Worm (Caenorhabditis elegans) whole organism, mixed stage, embryonic: ENCODE data around the gene srlf-32.

ENCODE experiments used
- M03D4.4 ChIP-seq: sonication (generic microtip); optimal IDR thresholded peaks from 2 replicates; lab custom pipeline; 2017; ENCODE audit warnings: mild to moderate bottlenecking, missing genetic modification characterization, missing compliant biosample characterization
- bed-3 ChIP-seq: fragments of 200-800 bp; sonication (Bioruptor generic); optimal IDR thresholded peaks from 3 replicates; lab custom pipeline; 2018; ENCODE audit warnings: mild to moderate bottlenecking, missing genetic modification characterization, moderate library complexity, missing compliant biosample characterization
- blmp-1 ChIP-seq: fragments of 150-350 bp; optimal IDR thresholded peaks from 2 replicates; lab custom pipeline; 2014; ENCODE audit warnings: missing biosample characterization, missing genetic modification characterization
- ceh-39 ChIP-seq: fragments of 150-350 bp; optimal IDR thresholded peaks from 2 replicates; lab custom pipeline; 2014; ENCODE audit warnings: missing biosample characterization, missing genetic modification characterization
- ceh-43 ChIP-seq: fragments of 200-800 bp; sonication (Bioruptor generic); optimal IDR thresholded peaks from 2 replicates; lab custom pipeline; 2018; ENCODE audit warnings: mild to moderate bottlenecking, missing genetic modification characterization, moderate library complexity, missing compliant biosample characterization
- ceh-83 ChIP-seq: fragments of 200-800 bp; sonication (Bioruptor generic); optimal IDR thresholded peaks from 2 replicates; lab custom pipeline; 2018; ENCODE audit warnings: mild to moderate bottlenecking, missing genetic modification characterization, missing compliant biosample characterization
- ces-1 ChIP-seq: fragments of 150-350 bp; optimal IDR thresholded peaks from 2 replicates; lab custom pipeline; 2014; ENCODE audit warnings: missing biosample characterization, missing genetic modification reagents, missing genetic modification characterization
- cnd-1 ChIP-seq: fragments of 200-800 bp; sonication (Bioruptor generic); optimal IDR thresholded peaks from 2 replicates; lab custom pipeline; 2018; ENCODE audit warnings: mild to moderate bottlenecking, missing genetic modification characterization, missing compliant biosample characterization
- drap-1 ChIP-seq: fragments of 200-800 bp; sonication (Bioruptor generic); optimal IDR thresholded peaks from 3 replicates; lab custom pipeline; 2018; ENCODE audit warnings: mild to moderate bottlenecking, missing genetic modification characterization, missing compliant biosample characterization
- elt-1 ChIP-seq: sonication (generic microtip); optimal IDR thresholded peaks from 2 replicates; lab custom pipeline; 2017; ENCODE audit warnings: missing genetic modification characterization, mild to moderate bottlenecking, missing compliant biosample characterization, antibody characterized with exemption, moderate library complexity, borderline replicate concordance; ENCODE audit not compliant: insufficient read depth
- elt-3 ChIP-seq: fragments of 150-350 bp; optimal IDR thresholded peaks from 2 replicates; lab custom pipeline; 2014; ENCODE audit warnings: missing biosample characterization, missing genetic modification characterization
- flh-1 ChIP-seq: fragments of 200-800 bp; sonication (Bioruptor generic); optimal IDR thresholded peaks from 2 replicates; lab custom pipeline; 2018; ENCODE audit warnings: mild to moderate bottlenecking, missing genetic modification characterization, moderate library complexity, missing compliant biosample characterization
- ham-2 ChIP-seq: fragments of 200-800 bp; sonication (Bioruptor generic); optimal IDR thresholded peaks from 2 replicates; lab custom pipeline; 2018; ENCODE audit warnings: mild to moderate bottlenecking, missing genetic modification characterization, missing compliant biosample characterization
- hlh-1 ChIP-seq: fragments of 150-350 bp; optimal IDR thresholded peaks from 2 replicates; lab custom pipeline; 2014; ENCODE audit warnings: missing biosample characterization, missing genetic modification reagents, missing genetic modification characterization
- lin-13 ChIP-seq: fragments of 150-350 bp; optimal IDR thresholded peaks from 2 replicates; lab custom pipeline; 2014; ENCODE audit warnings: missing biosample characterization, missing genetic modification characterization
- lin-32 ChIP-seq: fragments of 200-800 bp; sonication (Bioruptor generic); optimal IDR thresholded peaks from 2 replicates; lab custom pipeline; 2018; ENCODE audit warnings: mild to moderate bottlenecking, missing genetic modification characterization, missing compliant biosample characterization
- lsy-2 ChIP-seq: fragments of 150-350 bp; optimal IDR thresholded peaks from 2 replicates; lab custom pipeline; 2014; ENCODE audit warnings: missing biosample characterization, missing genetic modification characterization
- mab-5 ChIP-seq: fragments of 150-350 bp; optimal IDR thresholded peaks from 2 replicates; lab custom pipeline; 2014; ENCODE audit warnings: missing biosample characterization, missing genetic modification characterization
- mep-1 ChIP-seq: fragments of 150-350 bp; optimal IDR thresholded peaks from 2 replicates; lab custom pipeline; 2017; ENCODE audit warnings: missing biosample characterization, missing genetic modification reagents, missing genetic modification characterization, inconsistent platforms
- mls-2 ChIP-seq: sonication (generic microtip); optimal IDR thresholded peaks from 2 replicates; lab custom pipeline; 2016; ENCODE audit warnings: mild to moderate bottlenecking, missing genetic modification characterization, moderate library complexity, missing compliant biosample characterization
- nhr-12 ChIP-seq: fragments of 150-350 bp; optimal IDR thresholded peaks from 2 replicates; lab custom pipeline; 2014; ENCODE audit warnings: missing biosample characterization, missing genetic modification characterization
- nhr-2 ChIP-seq: fragments of 150-350 bp; optimal IDR thresholded peaks from 2 replicates; lab custom pipeline; 2014; ENCODE audit warnings: missing biosample characterization, missing genetic modification characterization
- nhr-237 ChIP-seq: fragments of 150-350 bp; optimal IDR thresholded peaks from 2 replicates; lab custom pipeline; 2014; ENCODE audit warnings: missing biosample characterization, missing genetic modification characterization
- nhr-28 ChIP-seq: fragments of 150-350 bp; optimal IDR thresholded peaks from 2 replicates; lab custom pipeline; 2014; ENCODE audit warnings: missing biosample characterization, missing genetic modification characterization
- nhr-76 ChIP-seq: sonication (generic microtip); optimal IDR thresholded peaks from 2 replicates; lab custom pipeline; 2017; ENCODE audit warnings: missing biosample characterization, missing genetic modification characterization
- pha-4 ChIP-seq: fragments of 150-350 bp; optimal IDR thresholded peaks from 2 replicates; lab custom pipeline; 2018; ENCODE audit warnings: missing biosample characterization, missing genetic modification reagents, missing genetic modification characterization
- sem-2 ChIP-seq: fragments of 200-800 bp; sonication (Bioruptor generic); optimal IDR thresholded peaks from 2 replicates; lab custom pipeline; 2018; ENCODE audit warnings: mild to moderate bottlenecking, missing genetic modification characterization, missing compliant biosample characterization
- snpc-4 ChIP-seq: fragments of 150-350 bp; optimal IDR thresholded peaks from 2 replicates; lab custom pipeline; 2014; ENCODE audit warnings: missing biosample characterization, missing genetic modification characterization
- sptf-1 ChIP-seq: sonication (generic microtip); optimal IDR thresholded peaks from 2 replicates; lab custom pipeline; 2017; ENCODE audit warnings: mild to moderate bottlenecking, missing genetic modification characterization, moderate library complexity, missing compliant biosample characterization
- tbx-8 ChIP-seq: fragments of 200-800 bp; sonication (Bioruptor generic); optimal IDR thresholded peaks from 2 replicates; lab custom pipeline; 2018; ENCODE audit warnings: mild to moderate bottlenecking, missing genetic modification characterization, moderate library complexity, missing compliant biosample characterization
- unc-120 ChIP-seq: sonication (generic microtip); optimal IDR thresholded peaks from 2 replicates; lab custom pipeline; 2017; ENCODE audit warnings: missing genetic modification characterization, missing compliant biosample characterization; ENCODE audit not compliant: poor library complexity, severe bottlenecking
- unc-39 ChIP-seq: fragments of 150-350 bp; optimal IDR thresholded peaks from 2 replicates; lab custom pipeline; 2014; ENCODE audit warnings: missing biosample characterization, missing genetic modification characterization
- unc-62 ChIP-seq: fragments of 150-350 bp; optimal IDR thresholded peaks from 2 replicates; lab custom pipeline; 2014; ENCODE audit warnings: missing biosample characterization, missing genetic modification reagents, missing genetic modification characterization
- zip-8 ChIP-seq: fragments of 150-350 bp; optimal IDR thresholded peaks from 2 replicates; lab custom pipeline; 2014; ENCODE audit warnings: missing biosample characterization, missing genetic modification characterization
- ztf-11 ChIP-seq: fragments of 150-350 bp; optimal IDR thresholded peaks from 2 replicates; lab custom pipeline; 2014; ENCODE audit warnings: missing biosample characterization, missing genetic modification characterization

Gene srlf-32

ce11 chrIV:11922011-11922410 is 3.8 kb upstream of the srlf-32 start, which contains the start of gene ZK822.1:
TSS of gene ZK822.1 (minus strand) at chrIV:11922131.
- peak; percentile 18 for TF ChIP-seq unc-62 (GFP tag; lab: Kevin White, UChicago)
- TF ChIP-seq hlh-1 (tag; lab: Kevin White, UChicago), result peak; percentile 93
- TF ChIP-seq lsy-2 (tag; lab: Kevin White, UChicago), result no peak
- TF ChIP-seq sptf-1 (tag; lab: Kevin White, UChicago), result no peak

ce11 chrIV:11923074-11923473 is 2.8 kb upstream of the srlf-32 start, which contains the start of gene srlf-31:
TSS of gene srlf-31 (minus strand) at chrIV:11923174.
- no peak for TF ChIP-seq blmp-1 (tag; lab: Kevin White, UChicago)
- TF ChIP-seq lin-13 (tag; lab: Kevin White, UChicago), result no peak
- no peak for TF ChIP-seq drap-1 (GFP tag; lab: Kevin White, UChicago)
- TF ChIP-seq ham-2 (GFP tag; lab: Kevin White, UChicago), result no peak
- TF ChIP-seq mep-1, result no peak
- no peak for TF ChIP-seq ces-1 (GFP tag; lab: Kevin White, UChicago)

- TF ChIP-seq ztf-11 (tag; lab: Kevin White, UChicago) (no peak), sptf-1 (tag; lab: Kevin White, UChicago) (no peak), nhr-76 (tag; lab: Kevin White, UChicago) (no peak), unc-39 (tag; lab: Kevin White, UChicago) (no peak), unc-62 (GFP tag; lab: Kevin White, UChicago) (no peak), elt-1 (tag; lab: Kevin White, UChicago) (no peak), nhr-2 (tag; lab: Kevin White, UChicago) (peak; percentile 32), unc-120 (no peak)
- TF ChIP-seq, all 35 proteins: peak for 1
These were observed 1.7 kb upstream of the srlf-32 start for ce11 chrIV:11924092-11924491.

ce11 chrIV:11928388-11928787 is 2.6 kb downstream of the srlf-32 start:
- TF ChIP-seq lin-32 (GFP tag; lab: Kevin White, UChicago) (peak; percentile 32), blmp-1 (tag; lab: Kevin White, UChicago) (no peak), bed-3 (GFP tag; lab: Kevin White, UChicago) (no peak), snpc-4 (no peak), nhr-237 (tag; lab: Kevin White, UChicago) (no peak), M03D4.4 (tag; lab: Kevin White, UChicago) (peak; percentile 63), unc-62 (GFP tag; lab: Kevin White, UChicago) (no peak), sem-2 (peak; percentile 58), zip-8 (tag; lab: Kevin White, UChicago) (no peak), drap-1 (GFP tag; lab: Kevin White, UChicago) (peak; percentile 52), flh-1 (no peak), ces-1 (GFP tag; lab: Kevin White, UChicago) (no peak), ceh-43 (GFP tag; lab: Kevin White, UChicago) (no peak), pha-4 (tag; lab: Kevin White, UChicago) (no peak), cnd-1 (tag; lab: Kevin White, UChicago) (peak; percentile 35), nhr-76 (tag; lab: Kevin White, UChicago) (no peak), ham-2 (GFP tag; lab: Kevin White, UChicago) (peak; percentile 68), unc-120 (peak; percentile 33), lsy-2 (tag; lab: Kevin White, UChicago) (no peak), ceh-83 (GFP tag; lab: Kevin White, UChicago) (peak; percentile 71), lin-13 (tag; lab: Kevin White, UChicago) (no peak), mab-5 (no peak), elt-1 (tag; lab: Kevin White, UChicago) (no peak), hlh-1 (tag; lab: Kevin White, UChicago) (no peak), ceh-39 (tag; lab: Kevin White, UChicago) (no peak), nhr-2 (tag; lab: Kevin White, UChicago) (no peak), nhr-12 (tag; lab: Kevin White, UChicago) (no peak), ztf-11 (tag; lab: Kevin White, UChicago) (no peak), tbx-8 (GFP tag; lab: Kevin White, UChicago) (no peak), unc-39 (tag; lab: Kevin White, UChicago) (no peak), sptf-1 (tag; lab: Kevin White, UChicago) (peak; percentile 26), mep-1 (no peak), nhr-28 (tag; lab: Kevin White, UChicago) (no peak), mls-2 (peak; percentile 59), elt-3 (tag; lab: Kevin White, UChicago) (no peak)
